Fruit fly (Drosophila melanogaster) whole organism, embryonic: Measurements from ENCODE around the gene CG7548.
"Not testable (repeated sequence)": the region's sequence is repeated elsewhere in the genome, so short reads cannot be mapped to it uniquely, and the experiment has no call there.

Experiments
- Awh ChIP-seq: fragments of 200-800 bp; sonication (Bioruptor generic); IDR thresholded peaks from 2 replicates; pipeline ENCODE4, ENCODE4 v1.3.6; 2022; ENCODE audit warnings: missing biosample characterization, missing genetic modification characterization
- Bdp1 ChIP-seq: fragments of 200-800 bp; sonication (Bioruptor generic); optimal IDR thresholded peaks from 3 replicates; lab custom pipeline; 2016; ENCODE audit warnings: missing biosample characterization, missing genetic modification characterization
- CG11456 ChIP-seq: fragments of 200-800 bp; sonication (Bioruptor generic); IDR thresholded peaks from 3 replicates; pipeline ENCODE4 v1.3.6; 2022; ENCODE audit warnings: missing biosample characterization, missing genetic modification characterization
- CG11696 ChIP-seq: fragments of 200-800 bp; sonication (Bioruptor generic); IDR thresholded peaks from 2 replicates; pipeline ENCODE4 v1.3.6; 2022; ENCODE audit warnings: missing biosample characterization, missing genetic modification characterization
- CG12104 ChIP-seq: fragments of 200-800 bp; sonication (Bioruptor generic); optimal IDR thresholded peaks from 3 replicates; lab custom pipeline; 2016; ENCODE audit warnings: missing biosample characterization, missing genetic modification characterization
- CG13624 ChIP-seq: fragments of 200-800 bp; sonication (Bioruptor generic); optimal IDR thresholded peaks from 2 replicates; lab custom pipeline; 2016; ENCODE audit warnings: missing biosample characterization, missing genetic modification characterization
- CG14667 ChIP-seq: fragments of 200-800 bp; sonication (Bioruptor generic); IDR thresholded peaks from 2 replicates; pipeline ENCODE4 v1.3.6; 2022; ENCODE audit warnings: missing biosample characterization, missing genetic modification characterization
- CG18476 ChIP-seq: fragments of 200-800 bp; sonication (Bioruptor generic); optimal IDR thresholded peaks from 2 replicates; lab custom pipeline; 2016; ENCODE audit warnings: missing biosample characterization, mild to moderate bottlenecking, missing genetic modification characterization
- CG31365 ChIP-seq: fragments of 200-800 bp; sonication (Bioruptor generic); optimal IDR thresholded peaks from 2 replicates; lab custom pipeline; 2018; ENCODE audit warnings: missing biosample characterization, mild to moderate bottlenecking, missing genetic modification characterization
- CG31388 ChIP-seq: fragments of 200-800 bp; sonication (Bioruptor generic); optimal IDR thresholded peaks from 2 replicates; lab custom pipeline; 2016; ENCODE audit warnings: missing biosample characterization, missing genetic modification characterization
- CG31441 ChIP-seq: fragments of 200-800 bp; sonication (Bioruptor generic); IDR thresholded peaks from 2 replicates; pipeline ENCODE4 v1.3.6; 2022; ENCODE audit warnings: missing biosample characterization, missing genetic modification characterization
- CG32532 ChIP-seq: fragments of 200-800 bp; sonication (Bioruptor generic); IDR thresholded peaks from 2 replicates; pipeline ENCODE4 v1.3.6; 2022; ENCODE audit warnings: missing biosample characterization, missing genetic modification characterization
- CG33557 ChIP-seq: fragments of 200-800 bp; sonication (Bioruptor generic); optimal IDR thresholded peaks from 2 replicates; lab custom pipeline; 2019; ENCODE audit warnings: missing biosample characterization, mild to moderate bottlenecking, missing genetic modification characterization, moderate library complexity
- CG3407 ChIP-seq: fragments of 200-800 bp; sonication (Bioruptor generic); optimal IDR thresholded peaks from 2 replicates; lab custom pipeline; 2018; ENCODE audit warnings: missing biosample characterization, mild to moderate bottlenecking, missing genetic modification characterization
- CG34376 ChIP-seq: fragments of 200-800 bp; sonication (Bioruptor generic); optimal IDR thresholded peaks from 2 replicates; lab custom pipeline; 2018; ENCODE audit warnings: missing biosample characterization, mild to moderate bottlenecking, missing genetic modification characterization
- CG3838 ChIP-seq: fragments of 200-800 bp; sonication (Bioruptor generic); optimal IDR thresholded peaks from 3 replicates; lab custom pipeline; 2016; ENCODE audit warnings: missing biosample characterization, missing genetic modification characterization
- CG6854 ChIP-seq: fragments of 200-800 bp; sonication (Bioruptor generic); optimal IDR thresholded peaks from 3 replicates; lab custom pipeline; 2017; ENCODE audit warnings: missing biosample characterization, mild to moderate bottlenecking, missing genetic modification characterization
- CG8089 ChIP-seq: fragments of 200-800 bp; sonication (Bioruptor generic); optimal IDR thresholded peaks from 3 replicates; lab custom pipeline; 2016; ENCODE audit warnings: missing biosample characterization, missing genetic modification characterization
- Ets65A ChIP-seq: fragments of 200-800 bp; sonication (Bioruptor generic); peaks from one replicate; lab custom pipeline; 2016; ENCODE audit warnings: missing biosample characterization, missing genetic modification characterization
- HmgD ChIP-seq: fragments of 200-800 bp; sonication (Bioruptor generic); optimal IDR thresholded peaks from 3 replicates; lab custom pipeline; 2016; ENCODE audit warnings: missing biosample characterization, missing genetic modification characterization
- dmrt99B ChIP-seq: fragments of 200-800 bp; sonication (Bioruptor generic); optimal IDR thresholded peaks from 2 replicates; lab custom pipeline; 2018; ENCODE audit warnings: missing biosample characterization, mild to moderate bottlenecking, missing genetic modification characterization, moderate library complexity
- en ChIP-seq: fragments of 200-800 bp; sonication (Bioruptor generic); optimal IDR thresholded peaks from 2 replicates; lab custom pipeline; 2016; ENCODE audit warnings: missing biosample characterization, missing genetic modification characterization
- gfzf ChIP-seq: fragments of 200-800 bp; sonication (Bioruptor generic); optimal IDR thresholded peaks from 2 replicates; lab custom pipeline; 2016; ENCODE audit warnings: missing biosample characterization, mild to moderate bottlenecking, missing genetic modification characterization, moderate library complexity
- gro ChIP-seq: fragments of 200-800 bp; sonication (Bioruptor generic); optimal IDR thresholded peaks from 2 replicates; lab custom pipeline; 2016; ENCODE audit warnings: missing biosample characterization, missing genetic modification characterization
- kah ChIP-seq: fragments of 200-800 bp; sonication (Bioruptor generic); optimal IDR thresholded peaks from 2 replicates; lab custom pipeline; 2018; ENCODE audit warnings: missing biosample characterization, mild to moderate bottlenecking, missing genetic modification characterization
- ken ChIP-seq: fragments of 200-800 bp; sonication (Bioruptor generic); IDR thresholded peaks from 3 replicates; pipeline ENCODE4 v1.3.6; 2022; ENCODE audit warnings: missing biosample characterization, missing genetic modification characterization
- lilli ChIP-seq: fragments of 200-800 bp; sonication (Bioruptor generic); optimal IDR thresholded peaks from 3 replicates; lab custom pipeline; 2016; ENCODE audit warnings: missing biosample characterization, missing genetic modification characterization
- lmd ChIP-seq: fragments of 200-800 bp; sonication (Bioruptor generic); IDR thresholded peaks from 2 replicates; pipeline ENCODE4 v1.3.6; 2022; ENCODE audit warnings: missing biosample characterization, missing genetic modification characterization
- mirr ChIP-seq: fragments of 200-800 bp; sonication (Bioruptor generic); optimal IDR thresholded peaks from 3 replicates; lab custom pipeline; 2018; ENCODE audit warnings: missing biosample characterization, mild to moderate bottlenecking, missing genetic modification characterization
- nmo ChIP-seq: fragments of 200-800 bp; sonication (Bioruptor generic); optimal IDR thresholded peaks from 2 replicates; lab custom pipeline; 2018; ENCODE audit warnings: missing biosample characterization, mild to moderate bottlenecking, missing genetic modification characterization, moderate library complexity
- rib ChIP-seq: fragments of 200-800 bp; sonication (Bioruptor generic); IDR thresholded peaks from 2 replicates; pipeline ENCODE4 v1.3.6; 2022; ENCODE audit warnings: missing biosample characterization, missing genetic modification characterization
- schlank ChIP-seq: fragments of 200-800 bp; sonication (Bioruptor generic); optimal IDR thresholded peaks from 2 replicates; lab custom pipeline; 2018; ENCODE audit warnings: missing biosample characterization, mild to moderate bottlenecking, missing genetic modification characterization
- sima ChIP-seq: fragments of 200-800 bp; sonication (Bioruptor generic); optimal IDR thresholded peaks from 2 replicates; lab custom pipeline; 2016; ENCODE audit warnings: missing biosample characterization, missing genetic modification characterization
- slp2 ChIP-seq: fragments of 200-800 bp; sonication (Bioruptor generic); optimal IDR thresholded peaks from 2 replicates; lab custom pipeline; 2016; ENCODE audit warnings: missing biosample characterization, missing genetic modification characterization
- tin ChIP-seq: fragments of 200-800 bp; sonication (Bioruptor generic); optimal IDR thresholded peaks from 3 replicates; lab custom pipeline; 2016; ENCODE audit warnings: missing biosample characterization, missing genetic modification characterization
- tna ChIP-seq: fragments of 200-800 bp; sonication (Bioruptor generic); IDR thresholded peaks from 2 replicates; pipeline ENCODE4 v1.3.6; 2022; ENCODE audit warnings: missing biosample characterization, missing genetic modification characterization; ENCODE audit not compliant: partially characterized antibody
- vfl ChIP-seq: fragments of 200-800 bp; sonication (Bioruptor generic); optimal IDR thresholded peaks from 2 replicates; lab custom pipeline; 2016; ENCODE audit warnings: missing biosample characterization, missing genetic modification characterization

The CG7548 gene

DNA sequence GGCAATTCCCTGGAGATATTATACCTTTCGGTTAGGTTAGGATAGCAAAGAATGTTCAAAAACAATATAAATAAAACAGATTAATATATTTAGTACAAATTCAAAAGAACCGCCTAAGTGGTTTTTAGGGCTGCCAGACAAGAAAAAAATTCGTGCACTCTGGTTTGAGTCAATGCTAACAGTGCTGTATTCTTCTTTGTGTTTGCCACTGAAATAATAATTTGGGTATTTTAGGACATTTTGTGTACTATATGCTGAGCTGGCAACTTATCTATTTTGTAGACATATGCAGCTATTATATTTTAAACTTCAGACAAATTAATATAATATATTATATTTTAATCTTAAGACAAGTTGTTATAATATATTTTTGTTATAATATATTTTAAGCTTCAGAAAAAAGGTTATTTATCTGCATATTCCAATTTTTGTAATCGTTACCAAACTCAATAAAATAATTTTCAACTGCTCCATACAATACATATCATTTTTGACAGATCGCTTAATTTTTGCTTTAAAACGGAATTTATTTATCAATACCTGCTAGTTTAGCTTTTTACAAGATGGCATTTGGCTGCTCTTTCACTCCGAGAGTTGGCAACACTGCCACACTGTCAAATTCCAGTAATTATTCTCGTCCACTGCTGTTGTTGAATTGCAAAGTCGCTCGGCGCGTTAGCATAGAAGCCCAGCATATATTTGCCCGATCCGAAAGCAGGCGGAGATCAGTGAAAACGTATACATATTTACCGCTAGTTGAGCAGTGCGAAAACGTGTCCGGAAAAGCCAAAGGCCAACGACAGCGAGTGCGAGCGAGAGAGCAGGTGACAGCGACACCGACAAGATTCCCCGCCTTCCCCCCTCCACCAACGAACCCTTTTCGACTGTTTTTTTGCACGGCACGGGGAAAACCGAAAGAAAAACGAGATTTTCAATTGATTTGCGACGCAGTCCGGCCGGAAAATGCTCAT lies 4.7 kb upstream of the CG7548 start, which contains the start of gene CG7546 (continued):
- TF ChIP-seq rib (GFP tag; lab: Robert Waterston, UW), result peak; percentile 63
- TF ChIP-seq Bdp1, result no peak
- TF ChIP-seq CG11456, result no peak; the same call in 2 of the 3 replicates
- TF ChIP-seq ken (GFP tag; lab: Robert Waterston, UW), result 0 out of 3 replicates have a peak, but pooled peaks have one; percentile 15
- TF ChIP-seq schlank (tag; lab: Kevin White, UChicago), result no peak
- TF ChIP-seq mirr (GFP tag; lab: Kevin White, UChicago), result no peak
- peak; percentile 76 for TF ChIP-seq gfzf (GFP tag; lab: Kevin White, UChicago)
- TF ChIP-seq CG3838 (GFP tag; lab: Kevin White, UChicago), result no peak
- TF ChIP-seq slp2 (GFP tag; lab: Kevin White, UChicago), result no peak
- peak; percentile 50 for TF ChIP-seq CG32532 (GFP tag; lab: Robert Waterston, UW)
- no peak for TF ChIP-seq CG31365
- TF ChIP-seq CG18476 (GFP tag; lab: Kevin White, UChicago), result no peak
- no peak for TF ChIP-seq kah (GFP tag; lab: Kevin White, UChicago)
- no peak for TF ChIP-seq dmrt99B (tag; lab: Kevin White, UChicago)
- TF ChIP-seq CG13624, result no peak
- no peak for TF ChIP-seq CG31388 (GFP tag; lab: Kevin White, UChicago)
- TF ChIP-seq CG14667 (GFP tag; lab: Robert Waterston, UW), result 0 out of 2 replicates have a peak, but pooled peaks have one; percentile 23
- no peak for TF ChIP-seq CG11696 (GFP tag; lab: Robert Waterston, UW)
- TF ChIP-seq vfl (GFP tag; lab: Kevin White, UChicago), result no peak
- no peak for TF ChIP-seq gro (GFP tag; lab: Kevin White, UChicago)
- TF ChIP-seq CG3407 (GFP tag; lab: Kevin White, UChicago), result no peak
- no peak for TF ChIP-seq sima (GFP tag; lab: Kevin White, UChicago)
- TF ChIP-seq nmo (GFP tag; lab: Kevin White, UChicago), result peak; percentile 56
- TF ChIP-seq CG6854 (GFP tag; lab: Kevin White, UChicago), result no peak
- peak; percentile 59; the same call in 1 of the 2 replicates for TF ChIP-seq CG31441 (GFP tag; lab: Robert Waterston, UW)
- peak; percentile 19 for TF ChIP-seq CG33557
- TF ChIP-seq HmgD (GFP tag; lab: Kevin White, UChicago), result no peak
- TF ChIP-seq Awh (GFP tag; lab: Robert Waterston, UW), result no peak
- TF ChIP-seq lmd, result peak; percentile 41; the same call in 1 of the 2 replicates
- no peak for TF ChIP-seq CG34376 (GFP tag; lab: Kevin White, UChicago)
- TF ChIP-seq, all 482 proteins: peak for 147

- TF ChIP-seq lilli (GFP tag; lab: Kevin White, UChicago); CG33557; Ets65A (GFP tag; lab: Kevin White, UChicago): not testable (repeated sequence)
These were observed 7.3 kb downstream of the CG7548 start, which contains the start of gene CG8539 for dm6 chr3L:7498731-7499130. Gene CG8539, minus strand, starts transcription at chr3L:7498831.

DNA sequence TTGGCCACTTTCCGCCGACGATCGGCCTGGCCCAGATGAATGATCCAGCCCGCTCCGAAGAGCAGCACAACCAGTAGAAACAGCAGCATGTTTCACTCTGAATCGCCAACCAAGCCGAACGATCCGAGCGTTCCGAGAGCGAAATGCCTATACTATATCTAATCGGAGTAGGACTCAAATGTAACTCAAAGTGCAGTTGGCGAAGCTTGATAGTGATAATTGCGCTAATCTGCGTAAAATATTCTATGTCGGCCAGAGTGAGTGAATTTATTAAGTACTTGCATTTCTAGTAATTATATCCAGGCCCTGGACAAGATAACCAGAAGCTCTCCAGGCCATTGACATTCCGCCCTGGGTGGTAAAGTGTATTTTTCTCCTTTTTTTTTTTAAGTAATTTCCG lies 9.9 kb downstream of the CG7548 start, which contains the start of gene Cyp4d8:
TSS of gene Cyp4d8 (minus strand) at position 101 of the 400 bp plus-strand sequence.
- TF ChIP-seq tin (GFP tag; lab: Kevin White, UChicago) (no peak), tna (GFP tag; lab: Robert Waterston, UW) (no peak), kah (GFP tag; lab: Kevin White, UChicago) (no peak), en (GFP tag; lab: Kevin White, UChicago) (no peak), CG12104 (GFP tag; lab: Kevin White, UChicago) (no peak), CG8089 (GFP tag; lab: Kevin White, UChicago) (no peak), Ets65A (GFP tag; lab: Kevin White, UChicago) (peak; percentile 46)
